Worm (Caenorhabditis elegans) whole organism, young adult: ENCODE data around the gene Y97E10C.1.

Source experiments
- F10E7.11 ChIP-seq: sonication (generic microtip); optimal IDR thresholded peaks from 2 replicates; lab custom pipeline; 2017; ENCODE audit warnings: mild to moderate bottlenecking, missing genetic modification characterization, moderate library complexity, missing compliant biosample characterization
- F23B12.7 ChIP-seq: sonication (generic microtip); optimal IDR thresholded peaks from 2 replicates; lab custom pipeline; 2017; ENCODE audit warnings: missing genetic modification characterization, mild to moderate bottlenecking, missing compliant biosample characterization, antibody characterized with exemption, moderate library complexity; ENCODE audit not compliant: insufficient read depth
- F39B2.1 ChIP-seq: fragments of 200-800 bp; sonication (Bioruptor generic); IDR thresholded peaks from 2 replicates; pipeline ENCODE4 v1.3.6; 2022; ENCODE audit warnings: missing genetic modification reagents, missing genetic modification characterization, missing compliant biosample characterization
- F55B11.4 ChIP-seq: sonication (generic microtip); optimal IDR thresholded peaks from 2 replicates; lab custom pipeline; 2016; ENCODE audit warnings: missing compliant biosample characterization, missing genetic modification characterization, borderline replicate concordance; ENCODE audit not compliant: insufficient read depth
- K12H6.12 ChIP-seq: fragments of 200-800 bp; sonication (Bioruptor generic); optimal IDR thresholded peaks from 2 replicates; lab custom pipeline; 2018; ENCODE audit warnings: mild to moderate bottlenecking, missing genetic modification characterization, missing compliant biosample characterization
- Y67H2A.10 ChIP-seq: fragments of 200-800 bp; sonication (Bioruptor generic); conservative IDR thresholded peaks from 2 replicates; pipeline ENCODE4 v1.3.6; 2022; ENCODE audit warnings: missing genetic modification reagents, missing genetic modification characterization, missing compliant biosample characterization
- akir-1 ChIP-seq: fragments of 200-800 bp; sonication (Bioruptor generic); optimal IDR thresholded peaks from 2 replicates; lab custom pipeline; 2018; ENCODE audit warnings: mild to moderate bottlenecking, missing genetic modification characterization, moderate library complexity, missing compliant biosample characterization
- ama-1 ChIP-seq, 3 experiments: fragments of 150-350 bp in 1 of 3; sonication (generic microtip) in 2 of 3; optimal IDR thresholded peaks; 2 replicates each; lab custom pipeline; 2014 to 2018; ENCODE audit warnings: missing biosample characterization in 2 of 3, missing genetic modification characterization in 2 of 3, missing genetic modification reagents in 2 of 3
- attf-6 ChIP-seq: fragments of 200-800 bp; sonication (Bioruptor generic); IDR thresholded peaks from 2 replicates; pipeline ENCODE4 v1.3.6; 2022; ENCODE audit warnings: missing genetic modification reagents, missing genetic modification characterization, missing compliant biosample characterization
- bed-1 ChIP-seq: fragments of 200-800 bp; sonication (Bioruptor generic); IDR thresholded peaks from 2 replicates; pipeline ENCODE4 v1.3.6; 2022; ENCODE audit warnings: missing genetic modification reagents, missing genetic modification characterization, missing compliant biosample characterization
- ceh-100 ChIP-seq: fragments of 200-800 bp; sonication (Bioruptor generic); IDR thresholded peaks from 2 replicates; pipeline ENCODE4 v1.3.6; 2022; ENCODE audit warnings: missing genetic modification reagents, missing genetic modification characterization, missing compliant biosample characterization
- dpff-1 ChIP-seq: sonication (generic microtip); optimal IDR thresholded peaks from 2 replicates; lab custom pipeline; 2017; ENCODE audit warnings: mild to moderate bottlenecking, missing genetic modification characterization, missing compliant biosample characterization
- efl-1 ChIP-seq: fragments of 150-350 bp; optimal IDR thresholded peaks from 2 replicates; lab custom pipeline; 2014; ENCODE audit warnings: missing biosample characterization, missing genetic modification reagents, missing genetic modification characterization
- egrh-3 ChIP-seq: fragments of 200-800 bp; sonication (Bioruptor generic); IDR thresholded peaks from 2 replicates; pipeline ENCODE4 v1.3.6; 2022; ENCODE audit warnings: missing genetic modification reagents, missing genetic modification characterization, missing compliant biosample characterization
- ets-4 ChIP-seq: fragments of 200-800 bp; sonication (Bioruptor generic); optimal IDR thresholded peaks from 2 replicates; lab custom pipeline; 2018; ENCODE audit warnings: mild to moderate bottlenecking, missing genetic modification characterization, missing compliant biosample characterization
- him-1 ChIP-seq: sonication (generic microtip); optimal IDR thresholded peaks from 2 replicates; lab custom pipeline; 2016; ENCODE audit warnings: missing genotype, missing genetic modification reagents, missing genetic modification characterization, missing compliant biosample characterization
- hlh-12 ChIP-seq: sonication (generic microtip); optimal IDR thresholded peaks from 2 replicates; lab custom pipeline; 2016; ENCODE audit warnings: missing genetic modification characterization, missing compliant biosample characterization
- hrde-1 ChIP-seq: sonication (generic microtip); optimal IDR thresholded peaks from 2 replicates; lab custom pipeline; 2016; ENCODE audit warnings: missing genetic modification characterization, mild to moderate bottlenecking, missing compliant biosample characterization, moderate library complexity, missing genotype, missing genetic modification reagents, borderline replicate concordance
- let-607 ChIP-seq, 2 experiments: fragments of 200-800 bp in 1 of 2; sonication (Bioruptor generic) in 1 of 2; sonication (generic microtip) in 1 of 2; optimal IDR thresholded peaks; 2 replicates each; lab custom pipeline; 2016 to 2018; ENCODE audit warnings: mild to moderate bottlenecking in 2 of 2, missing compliant biosample characterization in 2 of 2, missing genetic modification characterization in 2 of 2, moderate library complexity in 2 of 2, missing genotype in 1 of 2
- lin-54 ChIP-seq: fragments of 200-800 bp; sonication (Bioruptor generic); optimal IDR thresholded peaks from 2 replicates; lab custom pipeline; 2018; ENCODE audit warnings: mild to moderate bottlenecking, missing genetic modification characterization, missing compliant biosample characterization
- madf-3 ChIP-seq: fragments of 200-800 bp; sonication (Bioruptor generic); IDR thresholded peaks from 2 replicates; pipeline ENCODE4 v1.3.6; 2022; ENCODE audit warnings: missing genetic modification reagents, missing genetic modification characterization, missing compliant biosample characterization
- mes-4 ChIP-seq: sonication (generic microtip); optimal IDR thresholded peaks from 2 replicates; lab custom pipeline; 2016; ENCODE audit warnings: missing genotype, missing genetic modification characterization, missing compliant biosample characterization
- nfya-1 ChIP-seq: sonication (generic microtip); optimal IDR thresholded peaks from 2 replicates; lab custom pipeline; 2017; ENCODE audit warnings: antibody characterized with exemption, missing compliant biosample characterization, missing genetic modification characterization, borderline replicate concordance; ENCODE audit not compliant: insufficient read depth
- pbrm-1 ChIP-seq: fragments of 200-800 bp; sonication (Bioruptor generic); IDR thresholded peaks from 2 replicates; pipeline ENCODE4 v1.3.6; 2022; ENCODE audit warnings: missing genetic modification reagents, missing genetic modification characterization, missing compliant biosample characterization
- repo-1 ChIP-seq: sonication (generic microtip); optimal IDR thresholded peaks from 2 replicates; lab custom pipeline; 2017; ENCODE audit warnings: mild to moderate bottlenecking, missing genetic modification characterization, missing compliant biosample characterization
- rpc-1 ChIP-seq, 2 experiments: fragments of 150-350 bp in 1 of 2; sonication (generic microtip) in 1 of 2; optimal IDR thresholded peaks; 2 replicates each; lab custom pipeline; 2014 to 2018; ENCODE audit warnings: missing biosample characterization in 1 of 2, missing genetic modification characterization in 1 of 2, missing genetic modification reagents in 1 of 2, missing genotype in 1 of 2
- sdz-38 ChIP-seq: sonication (generic microtip); optimal IDR thresholded peaks from 2 replicates; lab custom pipeline; 2016; ENCODE audit warnings: missing genotype, missing genetic modification characterization, missing compliant biosample characterization
- sea-2 ChIP-seq: fragments of 200-800 bp; sonication (Bioruptor generic); IDR thresholded peaks from 2 replicates; pipeline ENCODE4 v1.3.6; 2022; ENCODE audit warnings: missing genetic modification characterization, missing compliant biosample characterization
- snpc-1.1 ChIP-seq: sonication (generic microtip); optimal IDR thresholded peaks from 2 replicates; lab custom pipeline; 2017; ENCODE audit warnings: missing genetic modification characterization, mild to moderate bottlenecking, missing compliant biosample characterization, antibody characterized with exemption, moderate library complexity, missing genotype, missing genetic modification reagents; ENCODE audit not compliant: insufficient read depth
- snpc-4 ChIP-seq, 5 experiments: fragments of 150-350 bp in 1 of 5; sonication (generic microtip) in 4 of 5; optimal IDR thresholded peaks; 2 replicates each; lab custom pipeline; 2014 to 2018; ENCODE audit warnings: missing genetic modification characterization in 5 of 5, missing biosample characterization in 3 of 5, antibody characterized with exemption in 2 of 5, mild to moderate bottlenecking in 2 of 5, missing compliant biosample characterization in 2 of 5, missing genotype in 2 of 5, moderate library complexity in 2 of 5, missing genetic modification reagents in 1 of 5
- somi-1 ChIP-seq: fragments of 200-800 bp; sonication (Bioruptor generic); optimal IDR thresholded peaks from 2 replicates; lab custom pipeline; 2018; ENCODE audit warnings: mild to moderate bottlenecking, missing genetic modification characterization, missing compliant biosample characterization
- tbp1 ChIP-seq: fragments of 200-800 bp; sonication (Bioruptor generic); optimal IDR thresholded peaks from 2 replicates; lab custom pipeline; 2018; ENCODE audit warnings: mild to moderate bottlenecking, missing genetic modification characterization, missing compliant biosample characterization
- ztf-18 ChIP-seq: sonication (generic microtip); optimal IDR thresholded peaks from 2 replicates; lab custom pipeline; 2016; ENCODE audit warnings: missing genotype, mild to moderate bottlenecking, missing genetic modification characterization, missing compliant biosample characterization
- ztf-22 ChIP-seq: fragments of 200-800 bp; sonication (Bioruptor generic); optimal IDR thresholded peaks from 2 replicates; lab custom pipeline; 2018; ENCODE audit warnings: mild to moderate bottlenecking, missing genetic modification characterization, moderate library complexity, missing compliant biosample characterization
- ztf-25 ChIP-seq: fragments of 200-800 bp; sonication (Bioruptor generic); IDR thresholded peaks from 2 replicates; pipeline ENCODE4 v1.3.6; 2022; ENCODE audit warnings: missing genetic modification reagents, missing genetic modification characterization, missing compliant biosample characterization
- ztf-28 ChIP-seq: fragments of 200-800 bp; sonication (Bioruptor generic); IDR thresholded peaks from 2 replicates; pipeline ENCODE4 v1.3.6; 2022; ENCODE audit warnings: missing genetic modification reagents, missing genetic modification characterization, missing compliant biosample characterization
- ztf-6 ChIP-seq: fragments of 200-800 bp; sonication (Bioruptor generic); IDR thresholded peaks from 2 replicates; pipeline ENCODE4 v1.3.6; 2022; ENCODE audit warnings: missing genetic modification reagents, missing genetic modification characterization, missing compliant biosample characterization

The Y97E10C.1 gene

ce11 chrV:7733240-7733765 lies 4.6 kb downstream of the Y97E10C.1 start (continued):
- TF ChIP-seq ztf-28 (GFP tag; lab: Robert Waterston, UW) (no peak), ztf-6 (GFP tag; lab: Robert Waterston, UW) (no peak), ets-4 (GFP tag; lab: Kevin White, UChicago) (no peak), egrh-3 (no peak), repo-1 (tag; lab: Kevin White, UChicago) (no peak), sea-2 (no peak), pbrm-1 (GFP tag; lab: Robert Waterston, UW) (0 out of 2 replicates have a peak, but pooled peaks have one; percentile 32), dpff-1 (tag; lab: Kevin White, UChicago) (no peak), somi-1 (GFP tag; lab: Kevin White, UChicago) (no peak), rpc-1 (optimal IDR thresholded peaks at IDR 0.05; lab: Kevin White, UChicago) (no peak), rpc-1 (tag; optimal IDR thresholded peaks at IDR 0.05; lab: Kevin White, UChicago) (no peak), hlh-12 (tag; lab: Kevin White, UChicago) (no peak), ama-1 (optimal IDR thresholded peaks at IDR 0.05; lab: Kevin White, UChicago) (no peak), ama-1 (GFP tag; optimal IDR thresholded peaks at IDR 0.05; lab: Kevin White, UChicago) (peak in 1 of 2 experiments; percentile 43), tbp1 (GFP tag; lab: Kevin White, UChicago) (no peak), ceh-100 (GFP tag; lab: Robert Waterston, UW) (no peak), akir-1 (GFP tag; lab: Kevin White, UChicago) (no peak), efl-1 (GFP tag; lab: Kevin White, UChicago) (no peak), let-607 (tag; optimal IDR thresholded peaks at IDR 0.05; lab: Kevin White, UChicago) (no peak), nfya-1 (no peak), sdz-38 (tag; lab: Kevin White, UChicago) (no peak), ztf-22 (GFP tag; lab: Kevin White, UChicago) (no peak), lin-54 (GFP tag; lab: Kevin White, UChicago) (peak; percentile 26), ztf-25 (GFP tag; lab: Robert Waterston, UW) (no peak), him-1 (tag; lab: Kevin White, UChicago) (no peak), snpc-1.1 (tag; lab: Kevin White, UChicago) (no peak), F23B12.7 (no peak), Y67H2A.10 (no peak), bed-1 (no peak), F39B2.1 (GFP tag; lab: Robert Waterston, UW) (no peak), snpc-4 (GFP tag; optimal IDR thresholded peaks at IDR 0.05; lab: Kevin White, UChicago) (no peak), snpc-4 (tag; optimal IDR thresholded peaks at IDR 0.05; lab: Kevin White, UChicago) (no peak), madf-3 (GFP tag; lab: Robert Waterston, UW) (no peak), F10E7.11 (tag; lab: Kevin White, UChicago) (no peak), hrde-1 (tag; lab: Kevin White, UChicago) (peak; percentile 38), ztf-18 (tag; lab: Kevin White, UChicago) (no peak), F55B11.4 (tag; lab: Kevin White, UChicago) (no peak), mes-4 (tag; lab: Kevin White, UChicago) (no peak), K12H6.12 (tag; lab: Kevin White, UChicago) (no peak), attf-6 (no peak)
